Fruit fly (Drosophila melanogaster): ENCODE data around the gene HisRS.

HisRS gene

DNA sequence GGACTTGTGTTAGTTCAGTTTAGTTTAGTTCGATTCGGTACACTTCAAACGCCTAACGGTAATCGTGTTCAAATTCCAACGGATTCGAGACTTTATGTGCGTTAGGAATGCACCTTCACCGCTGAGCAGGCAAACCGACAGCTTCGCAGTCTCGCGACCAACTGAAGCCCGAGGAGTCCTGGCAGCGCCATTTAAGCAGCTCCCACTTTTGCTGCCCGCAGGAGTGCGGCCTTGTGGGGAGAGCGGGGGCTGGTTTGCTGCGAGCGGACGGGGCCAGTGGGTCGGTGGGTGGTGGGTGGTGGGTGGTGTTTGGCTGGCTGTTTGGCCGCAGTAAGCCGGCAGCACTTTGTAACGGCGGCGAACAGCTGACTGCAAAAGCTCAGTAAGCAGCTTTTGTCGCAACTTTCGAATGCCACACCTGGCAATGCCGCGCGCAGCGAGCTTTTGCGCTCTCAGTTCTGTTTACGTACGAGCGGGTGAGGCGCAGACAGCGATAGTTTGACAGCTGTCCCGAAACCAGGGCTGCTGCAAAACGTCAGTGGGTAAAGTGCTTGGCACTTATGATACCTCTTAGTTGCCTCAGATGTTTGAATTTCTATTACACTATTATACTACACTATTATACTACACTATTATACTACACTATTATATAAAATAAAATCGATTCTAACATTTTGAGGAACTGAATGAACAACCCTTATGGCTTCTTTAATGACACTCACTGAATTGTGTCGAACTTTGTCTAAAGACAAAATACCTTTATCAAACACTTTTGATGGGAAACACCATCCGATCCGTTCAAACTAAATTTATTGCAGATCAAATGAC, 35.7 kb upstream of the HisRS start, which contains the start of gene CG32547 (continued):
- TF ChIP-seq odd (GFP tag; optimal IDR thresholded peaks at IDR 0.05) (no peak), dimm (GFP tag; IDR thresholded peaks at IDR 0.05) (no peak), sens-2 (GFP tag; IDR thresholded peaks at IDR 0.05) (no peak), ato (GFP tag; IDR thresholded peaks at IDR 0.05; ENCODE audit: partially characterized antibody) (no peak), knrl (GFP tag; IDR thresholded peaks at IDR 0.05; ENCODE audit: partially characterized antibody) (no peak), Jarid2 (GFP tag; optimal IDR thresholded peaks at IDR 0.05) (peak; percentile 11), gem (tag; optimal IDR thresholded peaks at IDR 0.05) (peak; percentile 34), sc (optimal IDR thresholded peaks at IDR 0.05) (no peak), sc (GFP tag; optimal IDR thresholded peaks at IDR 0.05) (no peak), CG4820 (GFP tag; optimal IDR thresholded peaks at IDR 0.05) (no peak), emc (GFP tag; optimal IDR thresholded peaks at IDR 0.05) (no peak), NK7.1 (GFP tag; optimal IDR thresholded peaks at IDR 0.05) (no peak), CG9215 (GFP tag; IDR thresholded peaks at IDR 0.05) (peak; percentile 92), CG6254 (GFP tag; optimal IDR thresholded peaks at IDR 0.05) (no peak), BtbVII (GFP tag; optimal IDR thresholded peaks at IDR 0.05) (no peak), dan (GFP tag; IDR thresholded peaks at IDR 0.05) (no peak), fd3F (GFP tag; optimal IDR thresholded peaks at IDR 0.05) (no peak), schlank (tag; optimal IDR thresholded peaks at IDR 0.05) (no peak), HLHmδ (GFP tag; optimal IDR thresholded peaks at IDR 0.05) (no peak), CG12659 (GFP tag; optimal IDR thresholded peaks at IDR 0.05) (no peak), CG33557 (GFP tag; optimal IDR thresholded peaks at IDR 0.05) (no peak), nom (GFP tag; optimal IDR thresholded peaks at IDR 0.05) (no peak), CG4424 (GFP tag; optimal IDR thresholded peaks at IDR 0.05) (peak; percentile 21), Dbx (GFP tag; IDR thresholded peaks at IDR 0.05) (0 out of 3 replicates have a peak, but pooled peaks have one; percentile 7), CG8944 (GFP tag; optimal IDR thresholded peaks at IDR 0.05) (no peak), CG2678 (tag; optimal IDR thresholded peaks at IDR 0.05) (peak; percentile 23), Dref (GFP tag; IDR thresholded peaks at IDR 0.05) (peak; percentile 17; the same call in 1 of the 2 replicates), bsh (GFP tag; optimal IDR thresholded peaks at IDR 0.05) (peak in 1 of 2 experiments; percentile 9), dm (GFP tag; optimal IDR thresholded peaks at IDR 0.05) (no peak)

DNA sequence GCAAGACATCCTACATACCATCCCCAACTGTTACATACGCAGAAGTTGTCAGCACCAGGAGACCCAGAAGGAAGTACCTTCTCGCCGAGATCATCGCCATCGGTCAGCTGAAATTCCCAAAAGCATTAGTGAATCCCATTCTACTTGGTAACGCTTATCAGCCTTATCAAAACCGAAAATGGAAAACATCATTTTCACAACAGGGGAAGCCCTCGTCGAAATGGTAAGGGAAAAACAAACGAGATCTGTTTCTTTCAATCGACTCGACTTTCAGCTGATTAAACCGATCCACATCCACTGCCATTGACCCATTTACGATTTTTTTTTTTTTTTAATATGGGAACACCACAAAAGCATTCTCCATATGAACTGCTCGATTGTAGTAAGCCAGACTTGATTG, 32.7 kb upstream of the HisRS start:
- TF ChIP-seq CG43689 (GFP tag; IDR thresholded peaks at IDR 0.05) (no peak), sr (GFP tag; IDR thresholded peaks at IDR 0.05) (no peak), schlank (tag; optimal IDR thresholded peaks at IDR 0.05) (no peak), CG15479 (GFP tag; optimal IDR thresholded peaks at IDR 0.05) (no peak), CG3726 (GFP tag; IDR thresholded peaks at IDR 0.05) (no peak), Fer2 (tag; optimal IDR thresholded peaks at IDR 0.05) (no peak), klu (GFP tag; IDR thresholded peaks at IDR 0.05) (no peak), trem (tag; optimal IDR thresholded peaks at IDR 0.05) (no peak), lola (GFP tag; optimal IDR thresholded peaks at IDR 0.05) (no peak), tx (GFP tag; optimal IDR thresholded peaks at IDR 0.05) (no peak), pita (GFP tag; optimal IDR thresholded peaks at IDR 0.05) (no peak), sqz (GFP tag; optimal IDR thresholded peaks at IDR 0.05) (no peak), CG12299 (tag; optimal IDR thresholded peaks at IDR 0.05) (no peak), stc (GFP tag; IDR thresholded peaks at IDR 0.05) (no peak), eve (GFP tag; optimal IDR thresholded peaks at IDR 0.05) (no peak)
